Fruit fly (Drosophila melanogaster) whole organism, embryonic: Measurements from ENCODE around the gene fz3.
A peak's percentile ranks its signal among the peaks of the same experiment; 100 is the strongest.

Experiments
- ATbp ChIP-seq: fragments of 200-800 bp; sonication (Bioruptor generic); optimal IDR thresholded peaks from 2 replicates; lab custom pipeline; 2017; ENCODE audit warnings: missing biosample characterization, mild to moderate bottlenecking, missing genetic modification characterization, missing genetic modification reagents
- BEAF-32 ChIP-seq: fragments of 200-800 bp; sonication (Bioruptor generic); optimal IDR thresholded peaks from 3 replicates; lab custom pipeline; 2017; ENCODE audit warnings: missing biosample characterization, missing genetic modification characterization, mild to moderate bottlenecking, moderate library complexity, missing genetic modification reagents
- Bgb ChIP-seq: fragments of 200-800 bp; sonication (Bioruptor generic); IDR thresholded peaks from 2 replicates; pipeline ENCODE4 v1.3.6; 2022; ENCODE audit warnings: missing biosample characterization, missing genetic modification characterization; ENCODE audit not compliant: partially characterized antibody
- CG12104 ChIP-seq: fragments of 200-800 bp; sonication (Bioruptor generic); optimal IDR thresholded peaks from 3 replicates; lab custom pipeline; 2016; ENCODE audit warnings: missing biosample characterization, missing genetic modification characterization
- CG13296 ChIP-seq: fragments of 200-800 bp; sonication (Bioruptor generic); optimal IDR thresholded peaks from 3 replicates; lab custom pipeline; 2018; ENCODE audit warnings: missing biosample characterization, mild to moderate bottlenecking, missing genetic modification characterization
- CG13775 ChIP-seq: fragments of 200-800 bp; sonication (Bioruptor generic); optimal IDR thresholded peaks from 3 replicates; lab custom pipeline; 2017; ENCODE audit warnings: missing biosample characterization, mild to moderate bottlenecking, missing genetic modification characterization
- CG1529 ChIP-seq: fragments of 200-800 bp; sonication (Bioruptor generic); optimal IDR thresholded peaks from 3 replicates; lab custom pipeline; 2018; ENCODE audit warnings: missing biosample characterization, missing genetic modification characterization
- CG15696 ChIP-seq: fragments of 200-800 bp; sonication (Bioruptor generic); optimal IDR thresholded peaks from 2 replicates; lab custom pipeline; 2019; ENCODE audit warnings: missing biosample characterization, mild to moderate bottlenecking, missing genetic modification characterization, moderate library complexity
- CG16779 ChIP-seq: fragments of 200-800 bp; sonication (Bioruptor generic); IDR thresholded peaks from 2 replicates; pipeline ENCODE4 v1.3.6; 2022; ENCODE audit warnings: missing biosample characterization, missing genetic modification characterization
- CG4424 ChIP-seq: fragments of 200-800 bp; sonication (Bioruptor generic); optimal IDR thresholded peaks from 3 replicates; lab custom pipeline; 2016; ENCODE audit warnings: missing biosample characterization, missing genetic modification characterization
- CG4730 ChIP-seq: fragments of 200-800 bp; sonication (Bioruptor generic); IDR thresholded peaks from 2 replicates; pipeline ENCODE4 v1.3.6; 2022; ENCODE audit warnings: missing biosample characterization, missing genetic modification characterization
- CG4820 ChIP-seq: fragments of 200-800 bp; sonication (Bioruptor generic); optimal IDR thresholded peaks from 3 replicates; lab custom pipeline; 2016; ENCODE audit warnings: missing biosample characterization, missing genetic modification characterization
- CG6175 ChIP-seq: fragments of 200-800 bp; sonication (Bioruptor generic); IDR thresholded peaks from 3 replicates; pipeline ENCODE4 v1.3.6; 2022; ENCODE audit warnings: missing biosample characterization, missing genetic modification characterization
- CG6272 ChIP-seq: fragments of 200-800 bp; sonication (Bioruptor generic); IDR thresholded peaks from 2 replicates; pipeline ENCODE4 v1.3.6; 2022; ENCODE audit warnings: missing biosample characterization, missing genetic modification characterization
- CG8765 ChIP-seq: fragments of 200-800 bp; sonication (Bioruptor generic); IDR thresholded peaks from 2 replicates; pipeline ENCODE4 v1.3.6; 2022; ENCODE audit warnings: missing biosample characterization, missing genetic modification characterization
- CG8924 ChIP-seq: fragments of 200-800 bp; optimal IDR thresholded peaks from 3 replicates; lab custom pipeline; 2019; ENCODE audit warnings: missing biosample characterization, mild to moderate bottlenecking, missing genetic modification characterization, moderate library complexity
- CTCF ChIP-seq: fragments of 200-800 bp; sonication (Bioruptor generic); optimal IDR thresholded peaks from 2 replicates; lab custom pipeline; 2017; ENCODE audit warnings: missing biosample characterization, mild to moderate bottlenecking, missing genetic modification characterization, moderate library complexity
- D19B ChIP-seq: fragments of 200-800 bp; sonication (Bioruptor generic); optimal IDR thresholded peaks from 2 replicates; lab custom pipeline; 2017; ENCODE audit warnings: missing biosample characterization, mild to moderate bottlenecking, missing genetic modification characterization
- Dip2 ChIP-seq: fragments of 200-800 bp; sonication (Bioruptor generic); IDR thresholded peaks from 2 replicates; pipeline ENCODE4 v1.3.6; 2022; ENCODE audit warnings: missing biosample characterization, missing genetic modification characterization
- Doc3 ChIP-seq: fragments of 200-800 bp; sonication (Bioruptor generic); IDR thresholded peaks from 3 replicates; pipeline ENCODE4 v1.3.6; 2022; ENCODE audit warnings: missing biosample characterization, missing genetic modification characterization; ENCODE audit not compliant: partially characterized antibody
- E2f1 ChIP-seq: fragments of 200-800 bp; sonication (Bioruptor generic); IDR thresholded peaks from 2 replicates; pipeline ENCODE4 v1.3.6; 2022; ENCODE audit warnings: missing biosample characterization, missing genetic modification characterization
- Fer1 ChIP-seq: fragments of 200-800 bp; sonication (Bioruptor generic); optimal IDR thresholded peaks from 2 replicates; lab custom pipeline; 2017; ENCODE audit warnings: missing biosample characterization, mild to moderate bottlenecking, missing genetic modification characterization
- HLH3B ChIP-seq: fragments of 200-800 bp; sonication (Bioruptor generic); IDR thresholded peaks from 2 replicates; pipeline ENCODE4 v1.3.6; 2022; ENCODE audit warnings: missing biosample characterization, missing genetic modification characterization
- Meics ChIP-seq: fragments of 200-800 bp; sonication (Bioruptor generic); optimal IDR thresholded peaks from 2 replicates; lab custom pipeline; 2017; ENCODE audit warnings: missing biosample characterization, mild to moderate bottlenecking, missing genetic modification characterization
- Nf-YB ChIP-seq: fragments of 200-800 bp; sonication (Bioruptor generic); optimal IDR thresholded peaks from 3 replicates; lab custom pipeline; 2019; ENCODE audit warnings: missing biosample characterization, mild to moderate bottlenecking, missing genetic modification characterization, moderate library complexity
- Nf-YC ChIP-seq: fragments of 200-800 bp; optimal IDR thresholded peaks from 3 replicates; lab custom pipeline; 2019; ENCODE audit warnings: missing biosample characterization, mild to moderate bottlenecking, missing genetic modification characterization, moderate library complexity
- TFAM ChIP-seq: fragments of 200-800 bp; sonication (Bioruptor generic); optimal IDR thresholded peaks from 2 replicates; lab custom pipeline; 2017; ENCODE audit warnings: missing biosample characterization, missing genetic modification characterization, inconsistent platforms
- ara ChIP-seq: fragments of 200-800 bp; sonication (Bioruptor generic); IDR thresholded peaks from 2 replicates; pipeline ENCODE4 v1.3.6; 2022; ENCODE audit warnings: missing biosample characterization, missing genetic modification characterization
- ash1 ChIP-seq: fragments of 200-800 bp; sonication (Bioruptor generic); optimal IDR thresholded peaks from 2 replicates; lab custom pipeline; 2018; ENCODE audit warnings: missing biosample characterization, mild to moderate bottlenecking, missing genetic modification characterization
- az2 ChIP-seq: fragments of 200-800 bp; sonication (Bioruptor generic); optimal IDR thresholded peaks from 3 replicates; lab custom pipeline; 2016; ENCODE audit warnings: missing biosample characterization, missing genetic modification characterization
- bigmax ChIP-seq: fragments of 200-800 bp; sonication (Bioruptor generic); optimal IDR thresholded peaks from 2 replicates; lab custom pipeline; 2018; ENCODE audit warnings: missing biosample characterization, mild to moderate bottlenecking, missing genetic modification characterization
- cato ChIP-seq: fragments of 200-800 bp; sonication (Bioruptor generic); optimal IDR thresholded peaks from 2 replicates; lab custom pipeline; 2016; ENCODE audit warnings: missing biosample characterization, missing genetic modification characterization, borderline replicate concordance
- chif ChIP-seq, 2 experiments: fragments of 200-800 bp; sonication (Bioruptor generic); optimal IDR thresholded peaks; 3 replicates each; lab custom pipeline; 2016; ENCODE audit warnings: missing biosample characterization in 2 of 2, missing genetic modification characterization in 2 of 2
- chn ChIP-seq: fragments of 200-800 bp; sonication (Bioruptor generic); optimal IDR thresholded peaks from 2 replicates; lab custom pipeline; 2016; ENCODE audit warnings: missing biosample characterization, missing genetic modification characterization
- crc ChIP-seq: fragments of 200-800 bp; sonication (Bioruptor generic); optimal IDR thresholded peaks from 2 replicates; lab custom pipeline; 2016; ENCODE audit warnings: missing biosample characterization, missing genetic modification characterization
- dmrt99B ChIP-seq: fragments of 200-800 bp; sonication (Bioruptor generic); optimal IDR thresholded peaks from 2 replicates; lab custom pipeline; 2018; ENCODE audit warnings: missing biosample characterization, mild to moderate bottlenecking, missing genetic modification characterization, moderate library complexity
- fru ChIP-seq: fragments of >200 bp; optimal IDR thresholded peaks from 2 replicates; lab custom pipeline; 2017
- fu2 ChIP-seq: fragments of 200-800 bp; sonication (Bioruptor generic); optimal IDR thresholded peaks from 2 replicates; lab custom pipeline; 2016; ENCODE audit warnings: missing biosample characterization, missing genetic modification characterization
- hkb ChIP-seq, 2 experiments: fragments of 200-800 bp in 1 of 2; fragments of >200 bp in 1 of 2; sonication (Bioruptor generic) in 1 of 2; IDR thresholded peaks in 1 of 2; optimal IDR thresholded peaks in 1 of 2; 2 replicates each; pipeline versions ENCODE4 v1.3.6 to Lab custom; 2017 to 2022; ENCODE audit warnings: missing biosample characterization in 1 of 2, missing genetic modification characterization in 1 of 2
- knrl ChIP-seq: fragments of 200-800 bp; sonication (Bioruptor generic); IDR thresholded peaks from 3 replicates; pipeline ENCODE4 v1.3.6; 2022; ENCODE audit warnings: missing biosample characterization, missing genetic modification characterization; ENCODE audit not compliant: partially characterized antibody
- maf-S ChIP-seq: fragments of 200-800 bp; sonication (Bioruptor generic); optimal IDR thresholded peaks from 2 replicates; lab custom pipeline; 2016; ENCODE audit warnings: missing biosample characterization, missing genetic modification characterization
- nom ChIP-seq: fragments of 200-800 bp; sonication (Bioruptor generic); optimal IDR thresholded peaks from 2 replicates; lab custom pipeline; 2017; ENCODE audit warnings: missing biosample characterization, missing genetic modification characterization, mild to moderate bottlenecking, moderate library complexity, missing genetic modification reagents
- odd ChIP-seq: fragments of 200-800 bp; sonication (Bioruptor generic); optimal IDR thresholded peaks from 2 replicates; lab custom pipeline; 2017; ENCODE audit warnings: missing biosample characterization, mild to moderate bottlenecking, missing genetic modification characterization
- rib ChIP-seq: fragments of 200-800 bp; sonication (Bioruptor generic); IDR thresholded peaks from 2 replicates; pipeline ENCODE4 v1.3.6; 2022; ENCODE audit warnings: missing biosample characterization, missing genetic modification characterization
- sd ChIP-seq: fragments of 200-800 bp; sonication (Bioruptor generic); optimal IDR thresholded peaks from 3 replicates; lab custom pipeline; 2018; ENCODE audit warnings: missing biosample characterization, mild to moderate bottlenecking, missing genetic modification characterization, moderate library complexity
- sima ChIP-seq: fragments of 200-800 bp; sonication (Bioruptor generic); optimal IDR thresholded peaks from 2 replicates; lab custom pipeline; 2016; ENCODE audit warnings: missing biosample characterization, missing genetic modification characterization
- so ChIP-seq: fragments of 200-800 bp; sonication (Bioruptor generic); IDR thresholded peaks from 3 replicates; pipeline ENCODE4 v1.3.6; 2022; ENCODE audit warnings: missing biosample characterization, missing genetic modification characterization
- sqz ChIP-seq: fragments of 200-800 bp; sonication (Bioruptor generic); optimal IDR thresholded peaks from 3 replicates; lab custom pipeline; 2018; ENCODE audit warnings: missing biosample characterization, mild to moderate bottlenecking, missing genetic modification characterization
- sr ChIP-seq: fragments of 200-800 bp; sonication (Bioruptor generic); IDR thresholded peaks from 3 replicates; pipeline ENCODE4 v1.3.6; 2022; ENCODE audit warnings: missing biosample characterization, missing genetic modification characterization
- zfh1 ChIP-seq: fragments of 200-800 bp; sonication (Bioruptor generic); IDR thresholded peaks from 3 replicates; pipeline ENCODE4 v1.3.6; 2022; ENCODE audit warnings: missing biosample characterization, missing genetic modification characterization

The fz3 gene

dm6 chrX:755642-756332, 14.0 kb upstream of the fz3 start (continued):
- TF ChIP-seq chn (GFP tag; lab: Kevin White, UChicago) (peak; percentile 56), sd (peak; percentile 69), Doc3 (no peak), Fer1 (peak; percentile 88), CG4820 (peak; percentile 64), Bgb (GFP tag; lab: Robert Waterston, UW) (no peak), fu2 (GFP tag; lab: Kevin White, UChicago) (peak; percentile 85), BEAF-32 (GFP tag; lab: Kevin White, UChicago) (no peak), CG12104 (GFP tag; lab: Kevin White, UChicago) (peak; percentile 69), CG8924 (tag; lab: Kevin White, UChicago) (peak; percentile 81), Nf-YB (GFP tag; lab: Kevin White, UChicago) (peak; percentile 59), az2 (GFP tag; lab: Kevin White, UChicago) (peak; percentile 77), fru (lab: Kevin White, UChicago) (no peak), CG16779 (GFP tag; lab: Robert Waterston, UW) (peak; percentile 68), maf-S (GFP tag; lab: Kevin White, UChicago) (peak; percentile 87), Meics (GFP tag; lab: Kevin White, UChicago) (peak; percentile 91), sqz (GFP tag; lab: Kevin White, UChicago) (no peak), CG1529 (peak; percentile 62), CG13775 (GFP tag; lab: Kevin White, UChicago) (peak; percentile 71), HLH3B (GFP tag; lab: Robert Waterston, UW) (peak; percentile 76), so (GFP tag; lab: Robert Waterston, UW) (peak; percentile 73; the same call in 1 of the 3 replicates), hkb (optimal IDR thresholded peaks at IDR 0.05; lab: Kevin White, UChicago) (no peak), hkb (GFP tag; IDR thresholded peaks at IDR 0.05; lab: Robert Waterston, UW) (peak; percentile 87), sr (peak; percentile 63; the same call in 1 of the 3 replicates), E2f1 (peak; percentile 79), knrl (no peak), TFAM (GFP tag; lab: Kevin White, UChicago) (no peak), bigmax (GFP tag; lab: Kevin White, UChicago) (peak; percentile 18), odd (GFP tag; lab: Kevin White, UChicago) (peak; percentile 54), dmrt99B (tag; lab: Kevin White, UChicago) (peak; percentile 82), ATbp (peak; percentile 78), CG6175 (GFP tag; lab: Robert Waterston, UW) (peak; percentile 89), zfh1 (peak; percentile 86), CG6272 (GFP tag; lab: Robert Waterston, UW) (peak; percentile 48), CG8765 (GFP tag; lab: Robert Waterston, UW) (peak; percentile 56; the same call in 1 of the 2 replicates), ara (GFP tag; lab: Robert Waterston, UW) (peak; percentile 76), D19B (GFP tag; lab: Kevin White, UChicago) (peak; percentile 82), CTCF (GFP tag; lab: Kevin White, UChicago) (peak; percentile 8), rib (GFP tag; lab: Robert Waterston, UW) (peak; percentile 96), nom (GFP tag; lab: Kevin White, UChicago) (peak; percentile 79), CG4424 (GFP tag; lab: Kevin White, UChicago) (peak; percentile 72), sima (peak; percentile 45), CG15696 (tag; lab: Kevin White, UChicago) (peak; percentile 20), CG13296 (peak; percentile 72), crc (GFP tag; lab: Kevin White, UChicago) (peak; percentile 72), ash1 (GFP tag; lab: Kevin White, UChicago) (peak; percentile 68), Dip2 (GFP tag; lab: Robert Waterston, UW) (no peak), CG4730 (GFP tag; lab: Robert Waterston, UW) (peak; percentile 67), chif (GFP tag; optimal IDR thresholded peaks at IDR 0.05; lab: Kevin White, UChicago) (peak; percentile 72 to 74), Nf-YC (tag; lab: Kevin White, UChicago) (peak; percentile 55), cato (no peak)
